Worm (Caenorhabditis elegans): ENCODE results near the gene cul-4.

Gene cul-4

DNA sequence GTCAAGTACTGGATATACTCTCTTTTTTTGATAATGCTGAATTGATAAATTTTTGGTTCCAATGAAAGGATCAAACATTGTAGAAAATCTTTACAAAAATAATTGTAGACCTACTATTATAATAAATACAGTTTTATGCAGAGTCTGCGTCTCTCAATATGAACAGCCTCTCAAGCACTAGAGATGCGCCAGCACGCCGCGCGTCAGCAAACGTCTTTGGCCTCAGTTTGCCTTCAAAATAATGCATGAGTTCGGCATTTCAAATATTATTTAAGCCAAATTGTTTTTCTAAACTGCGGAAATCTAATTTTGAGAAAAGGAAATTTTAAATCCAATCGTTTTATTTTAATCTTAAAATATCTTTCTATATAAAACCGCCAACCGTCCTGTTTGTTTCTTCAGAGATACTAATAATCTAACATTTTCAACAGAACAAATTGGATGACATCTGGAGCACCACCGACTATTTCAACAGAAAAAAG is at the start of gene cul-4:
cul-4 (plus strand) TSS at position 432 of the 482 bp plus-strand sequence.
- peak; percentile 10 for TF ChIP-seq ceh-31 (tag; optimal IDR thresholded peaks at IDR 0.05)
- peak; percentile 8 for TF ChIP-seq ceh-2 (tag; optimal IDR thresholded peaks at IDR 0.05)
- TF ChIP-seq nfya-1 (tag; optimal IDR thresholded peaks at IDR 0.05), result peak; percentile 40
- TF ChIP-seq lin-11 (tag; optimal IDR thresholded peaks at IDR 0.05), result no peak
- TF ChIP-seq pag-3 (tag; optimal IDR thresholded peaks at IDR 0.05; ENCODE audit: borderline replicate concordance), result no peak
- TF ChIP-seq ceh-14 (tag; optimal IDR thresholded peaks at IDR 0.05), result peak; percentile 14
- peak; percentile 12 for TF ChIP-seq tbx-2 (tag; optimal IDR thresholded peaks at IDR 0.05)

DNA sequence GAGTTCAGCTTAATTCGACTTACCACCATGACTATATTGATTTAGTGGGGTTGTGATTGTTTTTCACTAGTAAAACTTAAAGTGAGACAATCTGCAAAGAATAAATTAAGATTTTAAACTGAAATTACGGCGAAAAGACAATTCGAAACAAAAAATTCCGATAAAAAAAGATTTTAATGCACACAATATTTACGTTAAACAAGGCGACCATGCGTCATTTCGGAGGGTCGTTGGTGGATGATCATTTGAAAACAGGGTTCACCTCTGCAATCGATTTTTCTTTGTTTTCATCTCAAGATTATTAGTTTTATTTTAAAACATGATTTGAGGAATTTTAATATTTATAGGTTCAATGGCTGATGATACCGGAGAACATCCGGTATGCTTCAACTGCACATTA is 48.8 kb upstream of the cul-4 start, which contains the start of gene lsm-4:
lsm-4 (minus strand) TSS at position 91 of the 400 bp plus-strand sequence.
- TF ChIP-seq lin-11 (tag; optimal IDR thresholded peaks at IDR 0.05), result no peak
- TF ChIP-seq fkh-6 (tag; optimal IDR thresholded peaks at IDR 0.05), result no peak
- TF ChIP-seq ceh-48 (tag; optimal IDR thresholded peaks at IDR 0.05), result peak; percentile 30
- no peak for TF ChIP-seq syd-9 (tag; optimal IDR thresholded peaks at IDR 0.05)
- TF ChIP-seq pag-3 (tag; optimal IDR thresholded peaks at IDR 0.05; ENCODE audit: borderline replicate concordance), result no peak
- TF ChIP-seq elt-2 (tag; optimal IDR thresholded peaks at IDR 0.05), result no peak

DNA sequence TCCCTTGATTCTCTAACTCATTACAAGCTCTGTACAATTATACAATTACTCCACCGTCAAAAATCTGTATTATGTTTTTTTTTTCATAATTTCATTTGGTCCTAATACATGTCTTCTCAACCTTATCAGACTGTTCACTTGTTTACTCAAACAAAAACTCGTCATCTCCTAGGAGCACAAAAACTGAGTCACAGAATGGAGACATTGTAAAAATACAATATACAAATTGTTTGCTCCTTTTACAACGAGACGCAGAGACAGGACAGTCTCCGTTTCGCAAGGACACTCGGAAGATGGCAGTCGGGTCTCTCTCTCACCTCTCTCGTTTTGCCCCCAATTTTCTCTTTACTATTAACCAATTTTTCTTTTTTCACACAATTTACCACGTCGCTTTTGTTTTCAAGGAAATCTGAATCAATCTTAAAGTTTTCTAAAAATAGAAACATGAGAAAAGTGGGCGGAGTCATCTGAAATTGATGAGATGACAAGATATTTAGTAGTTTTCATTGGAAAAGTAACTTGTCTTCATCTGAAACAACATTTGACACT is 46.2 kb upstream of the cul-4 start, which contains the start of gene F32A5.8:
F32A5.8 (plus strand) TSS at position 499 of the 549 bp plus-strand sequence.
- peak; percentile 3 for TF ChIP-seq odd-2 (tag; optimal IDR thresholded peaks at IDR 0.05)
- peak; percentile 50 for TF ChIP-seq dve-1 (tag; optimal IDR thresholded peaks at IDR 0.05)
- TF ChIP-seq C08G9.2 (tag; optimal IDR thresholded peaks at IDR 0.05), result no peak
- TF ChIP-seq lim-6 (tag; optimal IDR thresholded peaks at IDR 0.05), result no peak
- no peak for TF ChIP-seq nhr-11 (tag; optimal IDR thresholded peaks at IDR 0.05)

DNA sequence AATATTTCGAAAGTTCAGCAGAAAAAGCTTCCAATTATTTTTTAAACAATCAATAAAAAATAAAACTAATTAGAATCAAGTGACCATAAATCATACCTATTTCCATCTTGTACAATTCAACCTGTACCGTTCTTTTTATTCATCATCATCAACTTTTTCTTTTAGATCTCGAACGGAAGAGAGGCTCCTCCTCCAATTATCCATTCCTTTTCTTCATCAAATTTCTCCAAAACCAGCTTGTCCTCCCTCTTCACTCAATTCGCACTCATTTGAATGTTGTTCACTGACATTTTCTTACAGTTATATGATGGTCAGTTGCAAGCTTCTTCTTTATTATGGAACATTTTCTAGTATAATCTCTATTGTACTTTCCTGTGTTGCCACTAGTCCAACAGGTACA is 40.0 kb upstream of the cul-4 start, which contains the start of gene C30G12.4:
C30G12.4 (plus strand) TSS at position 301 of the 400 bp plus-strand sequence.
- TF ChIP-seq ceh-19 (GFP tag; optimal IDR thresholded peaks at IDR 0.05) (no peak), che-1 (tag; optimal IDR thresholded peaks at IDR 0.05) (no peak), ceh-6 (GFP tag; optimal IDR thresholded peaks at IDR 0.05) (no peak), ceh-31 (tag; optimal IDR thresholded peaks at IDR 0.05) (no peak), C38D4.7 (GFP tag; optimal IDR thresholded peaks at IDR 0.05) (no peak), unc-3 (GFP tag; conservative IDR thresholded peaks at IDR 0.05) (no peak), unc-3 (tag; optimal IDR thresholded peaks at IDR 0.05) (no peak), dve-1 (tag; optimal IDR thresholded peaks at IDR 0.05) (no peak), ceh-30 (tag; optimal IDR thresholded peaks at IDR 0.05) (no peak), ref-2 (tag; optimal IDR thresholded peaks at IDR 0.05) (no peak), ceh-14 (tag; optimal IDR thresholded peaks at IDR 0.05) (no peak), sox-4 (tag; optimal IDR thresholded peaks at IDR 0.05) (no peak), lin-11 (tag; optimal IDR thresholded peaks at IDR 0.05) (no peak), pqm-1 (tag; optimal IDR thresholded peaks at IDR 0.05) (no peak), zip-5 (tag; optimal IDR thresholded peaks at IDR 0.05) (no peak), pag-3 (tag; optimal IDR thresholded peaks at IDR 0.05; ENCODE audit: borderline replicate concordance) (no peak), ets-4 (tag; optimal IDR thresholded peaks at IDR 0.05) (no peak), unc-86 (tag; optimal IDR thresholded peaks at IDR 0.05) (no peak), ceh-34 (tag; optimal IDR thresholded peaks at IDR 0.05) (no peak)

DNA sequence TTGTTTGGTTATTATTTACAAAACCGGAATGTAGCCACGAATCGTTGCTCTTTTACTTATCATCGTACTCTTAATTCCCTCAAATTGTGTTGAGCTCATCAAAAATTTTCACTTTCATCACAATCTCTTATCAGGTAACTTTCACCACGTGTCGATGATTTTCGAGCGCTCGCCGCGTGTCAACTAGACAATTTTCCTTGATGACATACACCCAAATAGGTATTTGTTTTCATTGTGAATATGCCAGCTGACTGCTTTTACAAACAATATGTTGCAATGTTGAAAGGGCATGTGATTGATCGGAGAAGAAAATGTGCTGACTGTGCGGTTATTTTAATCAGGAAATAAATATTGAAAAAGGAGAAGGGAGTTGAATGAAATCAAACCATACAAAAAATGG is 37.2 kb upstream of the cul-4 start:
- TF ChIP-seq fax-1 (tag; optimal IDR thresholded peaks at IDR 0.05) (no peak), hlh-15 (tag; optimal IDR thresholded peaks at IDR 0.05) (no peak), pha-2 (tag; optimal IDR thresholded peaks at IDR 0.05) (no peak), rnt-1 (tag; optimal IDR thresholded peaks at IDR 0.05) (no peak), nhr-232 (tag; optimal IDR thresholded peaks at IDR 0.05) (no peak), nhr-11 (tag; optimal IDR thresholded peaks at IDR 0.05) (no peak), ceh-22 (tag; optimal IDR thresholded peaks at IDR 0.05) (no peak), pqm-1 (tag; optimal IDR thresholded peaks at IDR 0.05) (no peak), pros-1 (tag; optimal IDR thresholded peaks at IDR 0.05) (no peak), ceh-9 (tag; optimal IDR thresholded peaks at IDR 0.05) (no peak), unc-3 (GFP tag; conservative IDR thresholded peaks at IDR 0.05) (no peak), unc-3 (tag; optimal IDR thresholded peaks at IDR 0.05) (no peak), ceh-48 (tag; optimal IDR thresholded peaks at IDR 0.05) (no peak), pat-9 (tag; optimal IDR thresholded peaks at IDR 0.05) (no peak), sox-2 (GFP tag; IDR thresholded peaks at IDR 0.05) (no peak), T23F11.4 (GFP tag; optimal IDR thresholded peaks at IDR 0.05) (no peak), fkh-10 (GFP tag; optimal IDR thresholded peaks at IDR 0.05) (no peak), sdc-2 (tag; optimal IDR thresholded peaks at IDR 0.05) (no peak), unc-55 (GFP tag; optimal IDR thresholded peaks at IDR 0.05) (no peak), hlh-13 (GFP tag; optimal IDR thresholded peaks at IDR 0.05) (no peak)
